Worm (Caenorhabditis elegans): ENCODE measurements around the gene rfs-1.

rfs-1 gene

DNA sequence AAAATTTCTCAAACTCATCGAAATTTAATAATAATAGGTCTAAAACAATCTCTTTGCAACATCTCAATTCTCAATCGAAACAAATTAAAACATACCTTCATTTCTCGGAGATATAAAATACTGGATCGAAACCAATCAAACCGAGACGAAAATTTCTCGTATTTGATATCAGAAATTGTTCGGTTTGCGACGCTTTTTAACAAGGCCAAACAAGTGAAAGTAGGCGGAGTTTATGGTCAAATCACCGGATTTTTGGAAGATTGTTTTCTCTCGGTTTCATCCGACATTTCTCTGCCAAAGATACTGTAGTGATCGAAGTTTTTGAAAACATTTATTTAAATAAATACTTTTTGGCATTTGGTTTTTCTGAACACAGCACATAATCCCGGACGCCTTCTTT is 9.1 kb downstream of the rfs-1 start, which contains the start of gene C02F5.14:
Gene C02F5.14 (minus strand): TSS at position 157 of the 400 bp plus-strand sequence.
- TF ChIP-seq Y22D7AL.16 (tag; optimal IDR thresholded peaks at IDR 0.05) (no peak), ceh-22 (tag; optimal IDR thresholded peaks at IDR 0.05) (no peak), ceh-48 (tag; optimal IDR thresholded peaks at IDR 0.05) (no peak), sox-4 (tag; optimal IDR thresholded peaks at IDR 0.05) (no peak), pqm-1 (tag; optimal IDR thresholded peaks at IDR 0.05) (no peak), ahr-1 (tag; optimal IDR thresholded peaks at IDR 0.05) (no peak), lim-6 (tag; optimal IDR thresholded peaks at IDR 0.05) (no peak), odd-2 (tag; optimal IDR thresholded peaks at IDR 0.05) (no peak), gmeb-2 (tag; optimal IDR thresholded peaks at IDR 0.05) (no peak), ceh-19 (GFP tag; optimal IDR thresholded peaks at IDR 0.05) (no peak), ceh-30 (tag; optimal IDR thresholded peaks at IDR 0.05) (no peak), ceh-9 (tag; optimal IDR thresholded peaks at IDR 0.05) (no peak), che-1 (tag; optimal IDR thresholded peaks at IDR 0.05) (no peak), hlh-8 (tag; optimal IDR thresholded peaks at IDR 0.05) (no peak), K02D7.2 (tag; optimal IDR thresholded peaks at IDR 0.05) (no peak), ama-1 (optimal IDR thresholded peaks at IDR 0.05) (no peak), eyg-1 (tag; optimal IDR thresholded peaks at IDR 0.05) (no peak), ceh-6 (GFP tag; optimal IDR thresholded peaks at IDR 0.05) (no peak)

DNA sequence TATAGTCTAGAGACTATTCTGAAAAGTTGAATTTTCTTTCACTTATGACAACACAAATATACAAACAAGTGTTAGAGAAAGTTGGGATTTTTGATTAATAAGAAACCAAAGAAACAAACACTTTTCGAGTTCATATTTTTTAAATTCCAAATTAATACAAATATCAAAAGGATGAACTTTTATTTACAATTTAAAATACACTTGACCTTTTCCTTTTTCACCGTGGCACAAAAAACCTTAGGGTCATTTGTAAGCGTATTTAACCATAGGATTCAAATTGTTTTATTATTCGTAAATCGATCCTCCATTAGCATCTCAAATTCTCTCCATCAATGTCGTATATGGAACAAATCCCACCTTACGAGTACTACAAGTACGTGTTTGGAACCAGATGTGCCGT is 9.6 kb downstream of the rfs-1 start, which contains the start of gene C02F5.5:
Gene C02F5.5 (plus strand): TSS at position 301 of the 400 bp plus-strand sequence.
- TF ChIP-seq sox-4 (tag; optimal IDR thresholded peaks at IDR 0.05), result no peak
- no peak for TF ChIP-seq tbx-2 (tag; optimal IDR thresholded peaks at IDR 0.05)
- no peak for TF ChIP-seq nhr-232 (tag; optimal IDR thresholded peaks at IDR 0.05)
- no peak for TF ChIP-seq Y22D7AL.16 (tag; optimal IDR thresholded peaks at IDR 0.05)
- no peak for TF ChIP-seq F13H6.1 (tag; optimal IDR thresholded peaks at IDR 0.05)
- no peak for TF ChIP-seq pha-2 (tag; optimal IDR thresholded peaks at IDR 0.05)

DNA sequence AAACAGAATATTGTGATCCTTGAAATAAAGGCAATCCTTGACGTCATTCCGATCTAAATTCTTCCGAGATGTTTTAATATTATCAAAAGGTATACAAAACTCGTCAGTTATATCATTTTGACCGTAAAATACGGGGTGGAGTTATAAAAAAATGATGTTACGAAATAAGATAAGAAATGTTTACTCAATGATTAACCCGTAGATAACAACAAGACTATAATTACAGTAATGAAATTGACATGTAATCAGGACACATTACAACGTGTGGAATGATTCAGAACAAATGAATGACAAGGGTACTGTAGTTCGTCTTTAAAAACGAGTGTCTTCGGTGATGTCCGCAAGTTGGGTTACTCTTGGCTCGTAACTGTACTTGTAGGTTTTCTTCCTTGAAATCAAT is 11.5 kb downstream of the rfs-1 start, which contains the start of gene tsp-2:
Gene tsp-2 (minus strand): TSS at position 109 of the 400 bp plus-strand sequence.
- TF ChIP-seq unc-42 (tag; optimal IDR thresholded peaks at IDR 0.05) (no peak), elt-2 (tag; optimal IDR thresholded peaks at IDR 0.05) (peak; percentile 71)

DNA sequence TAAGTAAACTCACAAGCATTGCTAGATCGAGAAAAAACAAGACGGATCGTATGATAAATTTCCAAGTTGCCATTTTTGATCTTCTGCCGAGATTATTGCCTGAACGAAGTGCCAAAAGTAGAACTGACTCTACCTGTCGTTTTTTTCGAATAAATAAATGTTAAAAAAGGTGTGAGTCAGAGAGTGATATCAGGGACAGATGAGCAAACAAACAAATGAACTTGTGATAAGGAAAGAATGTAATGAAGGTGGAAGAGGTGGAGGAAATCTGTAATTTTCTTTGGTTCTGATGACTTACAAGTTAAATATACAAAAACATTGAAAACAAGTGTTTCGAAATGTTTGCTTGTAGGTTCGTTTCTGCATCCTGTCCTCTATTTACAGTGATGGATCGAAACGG is 13.0 kb downstream of the rfs-1 start, which contains the start of gene tsp-1:
Gene tsp-1 (minus strand): TSS at position 99 of the 400 bp plus-strand sequence.
- TF ChIP-seq elt-2 (tag; optimal IDR thresholded peaks at IDR 0.05) (peak; percentile 24), unc-86 (tag; optimal IDR thresholded peaks at IDR 0.05) (no peak), ceh-18 (tag; optimal IDR thresholded peaks at IDR 0.05) (no peak)

DNA sequence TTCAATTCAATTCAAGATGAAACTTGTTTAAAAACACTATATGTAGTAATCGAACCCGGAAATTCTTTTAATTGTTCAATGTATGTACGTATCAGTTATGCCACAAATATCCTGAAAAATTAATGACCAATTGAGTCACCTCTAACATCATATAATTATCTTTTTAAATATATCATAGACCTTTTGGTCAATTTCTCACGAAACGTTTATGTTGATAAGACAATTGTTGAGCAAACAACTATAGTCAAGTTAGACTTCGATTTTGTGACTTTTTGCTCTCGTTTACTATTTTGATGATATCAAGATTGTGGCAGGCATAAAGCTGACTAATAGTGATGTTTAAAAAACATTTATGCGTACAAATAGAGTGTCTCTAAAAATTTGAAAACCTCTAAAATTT is 14.0 kb downstream of the rfs-1 start:
- TF ChIP-seq elt-2 (tag; optimal IDR thresholded peaks at IDR 0.05) (peak; percentile 24), che-1 (tag; optimal IDR thresholded peaks at IDR 0.05) (no peak)

DNA sequence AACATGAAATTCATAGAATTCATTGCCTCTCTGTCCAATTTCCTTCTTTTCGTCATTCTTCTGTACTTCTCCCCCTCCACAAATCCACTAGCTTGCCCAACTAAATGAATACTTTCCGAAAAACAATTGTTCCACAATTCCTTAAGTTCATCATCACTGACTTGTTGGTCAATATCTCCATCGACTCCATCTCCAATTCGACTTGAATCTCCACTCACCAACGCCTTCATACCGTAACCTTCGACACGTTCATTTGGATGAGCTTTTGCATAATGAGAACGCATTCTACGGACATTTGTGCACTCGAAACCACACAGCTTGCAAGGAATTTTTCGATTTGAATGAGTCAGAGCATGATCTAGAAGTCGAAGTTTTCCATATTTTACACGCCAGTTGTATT is 14.7 kb downstream of the rfs-1 start:
- TF ChIP-seq C38D4.7 (GFP tag; optimal IDR thresholded peaks at IDR 0.05) (no peak), pag-3 (tag; optimal IDR thresholded peaks at IDR 0.05; ENCODE audit: borderline replicate concordance) (no peak), C08G9.2 (tag; optimal IDR thresholded peaks at IDR 0.05) (no peak), ceh-19 (GFP tag; optimal IDR thresholded peaks at IDR 0.05) (no peak), ceh-24 (tag; optimal IDR thresholded peaks at IDR 0.05) (no peak), madf-2 (tag; optimal IDR thresholded peaks at IDR 0.05) (no peak), fkh-10 (GFP tag; optimal IDR thresholded peaks at IDR 0.05) (no peak), hlh-8 (tag; optimal IDR thresholded peaks at IDR 0.05) (no peak), pros-1 (tag; optimal IDR thresholded peaks at IDR 0.05) (no peak), ceh-31 (tag; optimal IDR thresholded peaks at IDR 0.05) (no peak)

Data from whole organism, late embryonic.